Fruit fly (Drosophila melanogaster) whole organism, embryonic: Measurements from ENCODE around the gene kraken.

Source experiments
- Atf-2 ChIP-seq: fragments of 200-800 bp; sonication (Bioruptor generic); optimal IDR thresholded peaks from 2 replicates; lab custom pipeline; 2016; ENCODE audit warnings: missing biosample characterization, missing genetic modification characterization
- Bdp1 ChIP-seq: fragments of 200-800 bp; sonication (Bioruptor generic); optimal IDR thresholded peaks from 3 replicates; lab custom pipeline; 2016; ENCODE audit warnings: missing biosample characterization, missing genetic modification characterization
- Blimp-1 ChIP-seq: fragments of 200-800 bp; sonication (Bioruptor generic); optimal IDR thresholded peaks from 3 replicates; lab custom pipeline; 2018; ENCODE audit warnings: missing biosample characterization, missing genetic modification characterization, mild to moderate bottlenecking, moderate library complexity, missing genetic modification reagents
- CG11695 ChIP-seq: fragments of 200-800 bp; sonication (Bioruptor generic); IDR thresholded peaks from 3 replicates; pipeline ENCODE4 v1.3.6; 2022; ENCODE audit warnings: missing biosample characterization, missing genetic modification characterization
- CG12299 ChIP-seq: fragments of 200-800 bp; sonication (Bioruptor generic); optimal IDR thresholded peaks from 2 replicates; lab custom pipeline; 2018; ENCODE audit warnings: missing biosample characterization, mild to moderate bottlenecking, missing genetic modification characterization
- CG12744 ChIP-seq: fragments of 200-800 bp; sonication (Bioruptor generic); optimal IDR thresholded peaks from 2 replicates; lab custom pipeline; 2016; ENCODE audit warnings: missing biosample characterization, missing genetic modification characterization
- CG13424 ChIP-seq: fragments of 200-800 bp; sonication (Bioruptor generic); optimal IDR thresholded peaks from 2 replicates; lab custom pipeline; 2019; ENCODE audit warnings: missing biosample characterization, mild to moderate bottlenecking, missing genetic modification characterization, moderate library complexity
- CG13775 ChIP-seq: fragments of 200-800 bp; sonication (Bioruptor generic); optimal IDR thresholded peaks from 3 replicates; lab custom pipeline; 2017; ENCODE audit warnings: missing biosample characterization, mild to moderate bottlenecking, missing genetic modification characterization
- CG14050 ChIP-seq: fragments of 200-800 bp; sonication (Bioruptor generic); IDR thresholded peaks from 3 replicates; pipeline ENCODE4 v1.3.6; 2022; ENCODE audit warnings: missing biosample characterization, missing genetic modification characterization
- CG14441 ChIP-seq: fragments of 200-800 bp; sonication (Bioruptor generic); IDR thresholded peaks from 2 replicates; pipeline ENCODE4 v1.3.6; 2022; ENCODE audit warnings: missing biosample characterization, missing genetic modification characterization
- CG18476 ChIP-seq: fragments of 200-800 bp; sonication (Bioruptor generic); optimal IDR thresholded peaks from 2 replicates; lab custom pipeline; 2016; ENCODE audit warnings: missing biosample characterization, mild to moderate bottlenecking, missing genetic modification characterization
- CG2129 ChIP-seq: fragments of 200-800 bp; sonication (Bioruptor generic); IDR thresholded peaks from 2 replicates; pipeline ENCODE4 v1.3.6; 2022; ENCODE audit warnings: missing biosample characterization, missing genetic modification characterization; ENCODE audit not compliant: partially characterized antibody
- CG2712 ChIP-seq: fragments of 200-800 bp; optimal IDR thresholded peaks from 3 replicates; lab custom pipeline; 2019; ENCODE audit warnings: missing biosample characterization, mild to moderate bottlenecking, missing genetic modification characterization, moderate library complexity
- CG3281 ChIP-seq: fragments of 200-800 bp; sonication (Bioruptor generic); optimal IDR thresholded peaks from 3 replicates; lab custom pipeline; 2017; ENCODE audit warnings: missing biosample characterization, mild to moderate bottlenecking, missing genetic modification characterization
- CG33557 ChIP-seq: fragments of 200-800 bp; sonication (Bioruptor generic); optimal IDR thresholded peaks from 2 replicates; lab custom pipeline; 2019; ENCODE audit warnings: missing biosample characterization, mild to moderate bottlenecking, missing genetic modification characterization, moderate library complexity
- CG43689 ChIP-seq: fragments of 200-800 bp; sonication (Bioruptor generic); IDR thresholded peaks from 2 replicates; pipeline ENCODE4 v1.3.6; 2022; ENCODE audit warnings: missing biosample characterization, missing genetic modification characterization
- CG5245 ChIP-seq: fragments of 200-800 bp; sonication (Bioruptor generic); optimal IDR thresholded peaks from 3 replicates; lab custom pipeline; 2016; ENCODE audit warnings: missing biosample characterization, missing genetic modification characterization
- CG6654 ChIP-seq: fragments of 200-800 bp; sonication (Bioruptor generic); optimal IDR thresholded peaks from 2 replicates; lab custom pipeline; 2017; ENCODE audit warnings: missing biosample characterization, mild to moderate bottlenecking, missing genetic modification characterization
- CG7271 ChIP-seq: fragments of 200-800 bp; sonication (Bioruptor generic); optimal IDR thresholded peaks from 2 replicates; lab custom pipeline; 2018; ENCODE audit warnings: missing biosample characterization, mild to moderate bottlenecking, missing genetic modification characterization, moderate library complexity
- CG7963 ChIP-seq: fragments of 200-800 bp; sonication (Bioruptor generic); IDR thresholded peaks from 3 replicates; pipeline ENCODE4 v1.3.6; 2022; ENCODE audit warnings: missing biosample characterization, missing genetic modification characterization; ENCODE audit not compliant: partially characterized antibody
- CG7987 ChIP-seq: fragments of 200-800 bp; sonication (Bioruptor generic); optimal IDR thresholded peaks from 2 replicates; lab custom pipeline; 2018; ENCODE audit warnings: missing biosample characterization, mild to moderate bottlenecking, missing genetic modification characterization, moderate library complexity
- CG8924 ChIP-seq: fragments of 200-800 bp; optimal IDR thresholded peaks from 3 replicates; lab custom pipeline; 2019; ENCODE audit warnings: missing biosample characterization, mild to moderate bottlenecking, missing genetic modification characterization, moderate library complexity
- CG9797 ChIP-seq: fragments of 200-800 bp; sonication (Bioruptor generic); optimal IDR thresholded peaks from 3 replicates; lab custom pipeline; 2018; ENCODE audit warnings: missing biosample characterization, mild to moderate bottlenecking, missing genetic modification characterization
- ERR ChIP-seq: fragments of 200-800 bp; sonication (Bioruptor generic); optimal IDR thresholded peaks from 2 replicates; lab custom pipeline; 2016; ENCODE audit warnings: missing biosample characterization, missing genetic modification characterization
- Oaz ChIP-seq: fragments of 200-800 bp; sonication (Bioruptor generic); IDR thresholded peaks from 2 replicates; pipeline ENCODE4 v1.3.6; 2022; ENCODE audit warnings: missing biosample characterization, missing genetic modification characterization
- Oli ChIP-seq: fragments of 200-800 bp; sonication (Bioruptor generic); optimal IDR thresholded peaks from 2 replicates; lab custom pipeline; 2018; ENCODE audit warnings: missing biosample characterization, mild to moderate bottlenecking, missing genetic modification characterization, moderate library complexity
- Scr ChIP-seq: fragments of 200-800 bp; sonication (Bioruptor generic); IDR thresholded peaks from 2 replicates; pipeline ENCODE4 v1.3.6; 2022; ENCODE audit warnings: missing biosample characterization, missing genetic modification characterization; ENCODE audit not compliant: partially characterized antibody
- Ssrp ChIP-seq: fragments of 200-800 bp; sonication (Bioruptor generic); optimal IDR thresholded peaks from 2 replicates; lab custom pipeline; 2018; ENCODE audit warnings: missing biosample characterization, mild to moderate bottlenecking, missing genetic modification characterization, moderate library complexity
- Vsx1 ChIP-seq: fragments of 200-800 bp; sonication (Bioruptor generic); optimal IDR thresholded peaks from 2 replicates; lab custom pipeline; 2017; ENCODE audit warnings: missing biosample characterization, mild to moderate bottlenecking, missing genetic modification characterization, missing genetic modification reagents
- ara ChIP-seq: fragments of 200-800 bp; sonication (Bioruptor generic); IDR thresholded peaks from 2 replicates; pipeline ENCODE4 v1.3.6; 2022; ENCODE audit warnings: missing biosample characterization, missing genetic modification characterization
- ftz-f1 ChIP-seq: fragments of 200-800 bp; sonication (Bioruptor generic); optimal IDR thresholded peaks from 2 replicates; lab custom pipeline; 2016; ENCODE audit warnings: missing biosample characterization, missing genetic modification characterization
- gsb ChIP-seq: fragments of 200-800 bp; sonication (Bioruptor generic); IDR thresholded peaks from 2 replicates; pipeline ENCODE4 v1.3.6; 2022; ENCODE audit warnings: missing biosample characterization, missing genetic modification characterization
- lola ChIP-seq, 3 experiments: fragments of >200 bp in 2 of 3; fragments of 200-800 bp in 1 of 3; sonication (Bioruptor generic) in 1 of 3; optimal IDR thresholded peaks; 2 replicates each; lab custom pipeline; 2017 to 2019; ENCODE audit warnings: missing biosample characterization in 3 of 3, missing genetic modification characterization in 3 of 3, mild to moderate bottlenecking in 1 of 3, moderate library complexity in 1 of 3
- nmo ChIP-seq: fragments of 200-800 bp; sonication (Bioruptor generic); optimal IDR thresholded peaks from 2 replicates; lab custom pipeline; 2018; ENCODE audit warnings: missing biosample characterization, mild to moderate bottlenecking, missing genetic modification characterization, moderate library complexity
- pb ChIP-seq: fragments of 200-800 bp; sonication (Bioruptor generic); optimal IDR thresholded peaks from 3 replicates; lab custom pipeline; 2016; ENCODE audit warnings: missing biosample characterization, missing genetic modification characterization
- pzg ChIP-seq: fragments of 200-800 bp; sonication (Bioruptor generic); optimal IDR thresholded peaks from 3 replicates; lab custom pipeline; 2018; ENCODE audit warnings: missing biosample characterization, mild to moderate bottlenecking, missing genetic modification characterization, moderate library complexity
- sc ChIP-seq, 3 experiments: fragments of >200 bp in 2 of 3; fragments of 200-800 bp in 1 of 3; sonication (Bioruptor generic) in 1 of 3; optimal IDR thresholded peaks; 2 replicates in 2 of 3; 3 replicates in 1 of 3; lab custom pipeline; 2017; ENCODE audit warnings: mild to moderate bottlenecking in 1 of 3, missing biosample characterization in 1 of 3, missing genetic modification characterization in 1 of 3, missing genetic modification reagents in 1 of 3
- slou ChIP-seq: fragments of 200-800 bp; sonication (Bioruptor generic); optimal IDR thresholded peaks from 3 replicates; lab custom pipeline; 2016; ENCODE audit warnings: missing biosample characterization, missing genetic modification characterization
- zen2 ChIP-seq: fragments of 200-800 bp; sonication (Bioruptor generic); IDR thresholded peaks from 3 replicates; pipeline ENCODE4 v1.3.6; 2022; ENCODE audit warnings: missing biosample characterization, missing genetic modification characterization; ENCODE audit not compliant: partially characterized antibody
- zfh2 ChIP-seq: fragments of 200-800 bp; sonication (Bioruptor generic); optimal IDR thresholded peaks from 2 replicates; lab custom pipeline; 2016; ENCODE audit warnings: missing biosample characterization, missing genetic modification characterization

kraken gene

DNA sequence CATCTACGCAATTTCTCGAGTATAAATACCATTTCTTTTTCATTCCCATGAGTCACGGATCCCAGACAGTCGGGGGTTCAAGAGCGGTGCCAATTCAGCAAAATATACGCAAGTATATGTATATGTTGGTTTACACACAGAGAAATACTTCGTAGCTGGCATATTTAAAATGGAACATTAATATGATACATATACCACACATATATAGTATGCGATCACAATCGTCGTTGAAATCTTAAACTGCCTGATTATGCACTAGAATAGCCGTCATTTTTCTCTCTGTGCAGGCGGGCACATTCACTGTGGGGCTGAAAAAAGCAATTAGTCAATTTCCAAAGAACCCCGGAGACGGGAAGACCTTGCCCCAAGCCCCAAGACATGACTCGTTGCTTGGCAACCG, 10.9 kb upstream of the kraken start (continued):
- TF ChIP-seq Atf-2 (GFP tag; lab: Kevin White, UChicago) (peak; percentile 66), slou (GFP tag; lab: Kevin White, UChicago) (no peak), ERR (no peak), nmo (GFP tag; lab: Kevin White, UChicago) (peak; percentile 54), CG14441 (GFP tag; lab: Robert Waterston, UW) (peak; percentile 81), Scr (GFP tag; lab: Robert Waterston, UW) (no peak), CG13424 (tag; lab: Kevin White, UChicago) (peak; percentile 58), CG6654 (GFP tag; lab: Kevin White, UChicago) (peak; percentile 39), pzg (GFP tag; lab: Kevin White, UChicago) (no peak), CG7963 (GFP tag; lab: Robert Waterston, UW) (no peak), gsb (GFP tag; lab: Robert Waterston, UW) (peak; percentile 71; the same call in 1 of the 2 replicates), CG18476 (GFP tag; lab: Kevin White, UChicago) (peak; percentile 52), CG12299 (no peak), CG43689 (peak; percentile 48; the same call in 1 of the 2 replicates), CG7987 (GFP tag; lab: Kevin White, UChicago) (no peak), Ssrp (tag; lab: Kevin White, UChicago) (peak; percentile 61), Oaz (GFP tag; lab: Robert Waterston, UW) (peak; percentile 73), CG2129 (GFP tag; lab: Robert Waterston, UW) (no peak), Oli (peak; percentile 73), CG5245 (GFP tag; lab: Kevin White, UChicago) (peak; percentile 38), CG14050 (GFP tag; lab: Robert Waterston, UW) (peak; percentile 44; the same call in 2 of the 3 replicates), Vsx1 (GFP tag; lab: Kevin White, UChicago) (peak; percentile 24), Blimp-1 (GFP tag; lab: Kevin White, UChicago) (peak; percentile 73), CG33557 (GFP tag; lab: Kevin White, UChicago) (no peak), lola (GFP tag; optimal IDR thresholded peaks at IDR 0.05; lab: Kevin White, UChicago) (peak in 1 of 3 experiments; percentile 17), CG13775 (peak; percentile 72), CG7271 (tag; lab: Kevin White, UChicago) (no peak)

DNA sequence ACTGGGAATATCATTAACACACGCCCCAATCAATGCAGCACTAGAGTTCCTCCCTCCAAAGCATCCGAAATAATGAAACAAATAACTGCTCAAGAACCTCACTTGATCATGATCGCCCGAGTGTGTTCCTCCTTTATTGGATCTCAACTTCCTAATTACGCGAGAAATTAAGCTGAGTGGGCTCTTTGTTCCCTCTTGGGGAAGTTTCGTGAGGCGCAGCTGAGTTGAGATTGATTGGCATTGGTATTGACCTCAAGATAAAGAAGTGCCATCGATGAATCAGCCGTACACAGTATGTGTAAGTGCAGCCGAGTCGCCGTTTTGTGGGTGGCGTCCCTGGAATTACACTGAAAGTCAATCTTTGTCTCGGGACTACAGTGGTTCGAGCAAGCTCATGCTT, 9.7 kb upstream of the kraken start:
- TF ChIP-seq Bdp1 = no peak
- no peak for TF ChIP-seq pb (GFP tag; lab: Kevin White, UChicago)
- TF ChIP-seq ara (GFP tag; lab: Robert Waterston, UW) = no peak
- TF ChIP-seq sc (optimal IDR thresholded peaks at IDR 0.05; lab: Kevin White, UChicago) = no peak
- TF ChIP-seq sc (GFP tag; optimal IDR thresholded peaks at IDR 0.05; lab: Kevin White, UChicago) = no peak
- TF ChIP-seq CG12744 (GFP tag; lab: Kevin White, UChicago) = no peak
- TF ChIP-seq zfh2 = no peak
- no peak for TF ChIP-seq CG9797
- no peak for TF ChIP-seq ftz-f1 (GFP tag; lab: Kevin White, UChicago)
- TF ChIP-seq CG2712 = no peak
- TF ChIP-seq zen2 = no peak
- TF ChIP-seq CG8924 (tag; lab: Kevin White, UChicago) = no peak
- no peak for TF ChIP-seq CG11695 (GFP tag; lab: Robert Waterston, UW)
- no peak for TF ChIP-seq CG3281
- TF ChIP-seq, all 482 proteins: peak for 0
